Worm (Caenorhabditis elegans) whole organism, L2 larva: ENCODE results near the gene unc-132.

Source experiments
- C34F6.9 ChIP-seq: fragments of 150-350 bp; optimal IDR thresholded peaks from 2 replicates; lab custom pipeline; 2014; ENCODE audit warnings: missing biosample characterization, missing genetic modification characterization
- F13H6.1 ChIP-seq: sonication (generic microtip); optimal IDR thresholded peaks from 2 replicates; lab custom pipeline; 2016; ENCODE audit warnings: missing genetic modification characterization, missing compliant biosample characterization
- R02D3.7 ChIP-seq: fragments of 150-350 bp; optimal IDR thresholded peaks from 2 replicates; lab custom pipeline; 2014; ENCODE audit warnings: missing biosample characterization, missing genetic modification characterization
- Y55F3AM.14 ChIP-seq: fragments of 200-800 bp; sonication (Bioruptor generic); optimal IDR thresholded peaks from 2 replicates; lab custom pipeline; 2018; ENCODE audit warnings: mild to moderate bottlenecking, missing genetic modification characterization, missing compliant biosample characterization
- ZK546.5 ChIP-seq: sonication (generic microtip); optimal IDR thresholded peaks from 2 replicates; lab custom pipeline; 2017; ENCODE audit warnings: missing biosample characterization, missing genetic modification characterization
- alr-1 ChIP-seq: fragments of 150-350 bp; optimal IDR thresholded peaks from 2 replicates; lab custom pipeline; 2014; ENCODE audit warnings: missing biosample characterization, missing genetic modification characterization
- aly-2 ChIP-seq: fragments of 150-350 bp; optimal IDR thresholded peaks from 2 replicates; lab custom pipeline; 2014; ENCODE audit warnings: missing biosample characterization, missing genetic modification characterization
- ama-1 ChIP-seq: fragments of 150-350 bp; optimal IDR thresholded peaks from 2 replicates; lab custom pipeline; 2018; ENCODE audit warnings: inconsistent platforms
- blmp-1 ChIP-seq: sonication (generic microtip); optimal IDR thresholded peaks from 2 replicates; lab custom pipeline; 2017; ENCODE audit warnings: missing genetic modification characterization, mild to moderate bottlenecking, missing compliant biosample characterization, antibody characterized with exemption, moderate library complexity; ENCODE audit not compliant: insufficient read depth
- ceh-16 ChIP-seq: fragments of 150-350 bp; optimal IDR thresholded peaks from 2 replicates; lab custom pipeline; 2014; ENCODE audit warnings: missing biosample characterization, missing genetic modification characterization
- ceh-82 ChIP-seq: fragments of 150-350 bp; optimal IDR thresholded peaks from 2 replicates; lab custom pipeline; 2014; ENCODE audit warnings: missing biosample characterization, missing genetic modification characterization
- crh-2 ChIP-seq: sonication (generic microtip); optimal IDR thresholded peaks from 2 replicates; lab custom pipeline; 2017; ENCODE audit warnings: missing biosample characterization, missing genetic modification characterization
- dmd-4 ChIP-seq: sonication (generic microtip); optimal IDR thresholded peaks from 2 replicates; lab custom pipeline; 2017; ENCODE audit warnings: missing biosample characterization, missing genetic modification characterization
- egl-27 ChIP-seq: sonication (generic microtip); optimal IDR thresholded peaks from 3 replicates; lab custom pipeline; 2017; ENCODE audit warnings: missing biosample characterization, missing genetic modification reagents, missing genetic modification characterization
- elt-1 ChIP-seq: fragments of 150-350 bp; optimal IDR thresholded peaks from 2 replicates; lab custom pipeline; 2014; ENCODE audit warnings: missing biosample characterization, missing genetic modification characterization
- elt-3 ChIP-seq: sonication (generic microtip); optimal IDR thresholded peaks from 2 replicates; lab custom pipeline; 2017; ENCODE audit warnings: missing biosample characterization, missing genetic modification characterization
- fos-1 ChIP-seq: fragments of 150-350 bp; optimal IDR thresholded peaks from 2 replicates; lab custom pipeline; 2014; ENCODE audit warnings: missing biosample characterization, missing genetic modification characterization
- gmeb-1 ChIP-seq: fragments of 150-350 bp; optimal IDR thresholded peaks from 2 replicates; lab custom pipeline; 2014; ENCODE audit warnings: missing biosample characterization, missing genetic modification characterization
- lin-11 ChIP-seq: fragments of 150-350 bp; sonication (generic microtip); optimal IDR thresholded peaks from 2 replicates; lab custom pipeline; 2014; ENCODE audit warnings: missing biosample characterization, missing genetic modification characterization, inconsistent platforms, mixed read lengths
- lin-13 ChIP-seq: fragments of 150-350 bp; optimal IDR thresholded peaks from 2 replicates; lab custom pipeline; 2014; ENCODE audit warnings: missing biosample characterization, missing genetic modification reagents, missing genetic modification characterization
- lin-39 ChIP-seq: fragments of 150-350 bp; optimal IDR thresholded peaks from 2 replicates; lab custom pipeline; 2014; ENCODE audit warnings: missing biosample characterization, missing genetic modification reagents, missing genetic modification characterization
- lsy-2 ChIP-seq, 2 experiments: fragments of 150-350 bp in 1 of 2; sonication (generic microtip) in 1 of 2; optimal IDR thresholded peaks; 2 replicates each; lab custom pipeline; 2014 to 2017; ENCODE audit warnings: missing biosample characterization in 2 of 2, missing genetic modification characterization in 2 of 2
- mab-5 ChIP-seq: fragments of 150-350 bp; optimal IDR thresholded peaks from 2 replicates; lab custom pipeline; 2014; ENCODE audit warnings: missing biosample characterization, missing genetic modification characterization
- mbf-1 ChIP-seq: sonication (generic microtip); optimal IDR thresholded peaks from 2 replicates; lab custom pipeline; 2017; ENCODE audit warnings: missing biosample characterization, missing genetic modification characterization
- mdl-1 ChIP-seq, 2 experiments: fragments of 150-350 bp in 1 of 2; sonication (generic microtip) in 1 of 2; optimal IDR thresholded peaks; 2 replicates each; lab custom pipeline; 2017; ENCODE audit warnings: missing biosample characterization in 2 of 2, missing genetic modification characterization in 2 of 2
- nhr-11 ChIP-seq: fragments of 150-350 bp; optimal IDR thresholded peaks from 2 replicates; lab custom pipeline; 2014; ENCODE audit warnings: missing biosample characterization, missing genetic modification characterization
- nhr-12 ChIP-seq: fragments of 150-350 bp; optimal IDR thresholded peaks from 2 replicates; lab custom pipeline; 2014; ENCODE audit warnings: missing biosample characterization, missing genetic modification characterization
- nhr-129 ChIP-seq: fragments of 150-350 bp; optimal IDR thresholded peaks from 2 replicates; lab custom pipeline; 2014; ENCODE audit warnings: missing biosample characterization, missing genetic modification characterization
- nhr-21 ChIP-seq: fragments of 150-350 bp; optimal IDR thresholded peaks from 2 replicates; lab custom pipeline; 2014; ENCODE audit warnings: missing biosample characterization, missing genetic modification characterization
- nhr-23 ChIP-seq: fragments of 150-350 bp; optimal IDR thresholded peaks from 2 replicates; lab custom pipeline; 2014; ENCODE audit warnings: missing biosample characterization, missing genetic modification reagents, missing genetic modification characterization
- nhr-25 ChIP-seq: fragments of 150-350 bp; sonication (generic microtip); optimal IDR thresholded peaks from 3 replicates; lab custom pipeline; 2014; ENCODE audit warnings: missing biosample characterization, missing genetic modification characterization
- nhr-6 ChIP-seq: fragments of 150-350 bp; optimal IDR thresholded peaks from 2 replicates; lab custom pipeline; 2014; ENCODE audit warnings: missing biosample characterization, missing genetic modification characterization
- nhr-77 ChIP-seq: fragments of 150-350 bp; optimal IDR thresholded peaks from 2 replicates; lab custom pipeline; 2014; ENCODE audit warnings: missing biosample characterization, missing genetic modification characterization
- peb-1 ChIP-seq: fragments of 150-350 bp; optimal IDR thresholded peaks from 2 replicates; lab custom pipeline; 2014; ENCODE audit warnings: missing biosample characterization, missing genetic modification characterization
- sem-4 ChIP-seq: fragments of 150-350 bp; optimal IDR thresholded peaks from 2 replicates; lab custom pipeline; 2014; ENCODE audit warnings: missing biosample characterization, missing genetic modification reagents, missing genetic modification characterization
- skn-1 ChIP-seq: sonication (generic microtip); optimal IDR thresholded peaks from 2 replicates; lab custom pipeline; 2017; ENCODE audit warnings: missing biosample characterization, missing genetic modification characterization
- sma-3 ChIP-seq: sonication (generic microtip); optimal IDR thresholded peaks from 2 replicates; lab custom pipeline; 2016; ENCODE audit warnings: missing genetic modification reagents, missing genetic modification characterization, missing compliant biosample characterization
- sma-9 ChIP-seq, 2 experiments: fragments of 150-350 bp in 1 of 2; sonication (generic microtip) in 1 of 2; optimal IDR thresholded peaks; 2 replicates each; lab custom pipeline; 2014 to 2016; ENCODE audit warnings: missing genetic modification characterization in 2 of 2, mild to moderate bottlenecking in 1 of 2, missing biosample characterization in 1 of 2, missing compliant biosample characterization in 1 of 2, missing genetic modification reagents in 1 of 2, moderate library complexity in 1 of 2
- snpc-4 ChIP-seq: fragments of 150-350 bp; optimal IDR thresholded peaks from 2 replicates; lab custom pipeline; 2014; ENCODE audit warnings: missing biosample characterization, missing genetic modification characterization
- unc-39 ChIP-seq: fragments of 150-350 bp; optimal IDR thresholded peaks from 2 replicates; lab custom pipeline; 2014; ENCODE audit warnings: missing biosample characterization, missing genetic modification characterization
- unc-55 ChIP-seq: fragments of 150-350 bp; sonication (generic microtip); optimal IDR thresholded peaks from 3 replicates; lab custom pipeline; 2014; ENCODE audit warnings: missing biosample characterization, missing genetic modification reagents, missing genetic modification characterization
- unc-62 ChIP-seq: fragments of 150-350 bp; optimal IDR thresholded peaks from 2 replicates; lab custom pipeline; 2014; ENCODE audit warnings: missing biosample characterization, missing genetic modification reagents, missing genetic modification characterization
- zag-1 ChIP-seq: fragments of 150-350 bp; optimal IDR thresholded peaks from 2 replicates; lab custom pipeline; 2014; ENCODE audit warnings: missing biosample characterization, missing genetic modification characterization
- ztf-1 ChIP-seq: fragments of 200-800 bp; sonication (Bioruptor generic); conservative IDR thresholded peaks from 2 replicates; pipeline ENCODE4 v1.3.6; 2022; ENCODE audit warnings: missing genetic modification characterization, missing compliant biosample characterization
- ztf-11 ChIP-seq: sonication (generic microtip); optimal IDR thresholded peaks from 2 replicates; lab custom pipeline; 2017; ENCODE audit warnings: missing biosample characterization, missing genetic modification characterization
- ztf-4 ChIP-seq: fragments of 150-350 bp; optimal IDR thresholded peaks from 2 replicates; lab custom pipeline; 2014; ENCODE audit warnings: missing biosample characterization, missing genetic modification characterization

The unc-132 gene

DNA sequence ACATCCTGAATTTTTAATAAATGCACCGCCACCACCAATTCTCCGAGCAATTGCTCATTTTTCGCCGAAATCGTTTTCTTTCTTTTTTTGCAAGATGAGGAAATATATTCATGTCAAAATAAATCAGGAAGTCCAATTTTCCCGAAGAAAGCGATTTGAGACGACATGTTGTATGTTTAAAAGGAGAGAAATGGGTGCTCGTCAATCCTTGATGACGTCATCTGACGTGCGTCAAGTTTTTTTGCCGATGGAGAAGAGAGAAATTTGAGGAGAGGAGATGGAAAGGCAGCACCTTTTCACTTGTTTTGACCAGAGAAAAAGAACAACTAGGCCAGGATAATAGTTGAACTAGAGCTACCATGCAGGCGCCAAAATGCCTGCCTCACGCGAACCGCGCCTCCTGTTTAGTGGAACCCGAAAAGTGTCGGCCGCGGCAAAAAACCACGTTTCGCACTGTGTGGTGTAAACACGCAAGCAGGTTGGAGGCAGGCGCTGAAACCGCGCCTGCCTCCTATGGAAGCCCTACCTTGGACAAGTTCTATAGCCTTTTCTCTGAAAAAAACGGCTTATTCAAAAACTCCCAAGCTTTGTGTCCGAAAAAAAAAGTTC is 29.5 kb downstream of the unc-132 start:
- TF ChIP-seq F13H6.1 (tag; lab: Kevin White, UChicago) = peak; percentile 64
- peak; percentile 59 for TF ChIP-seq nhr-129 (tag; lab: Kevin White, UChicago)
- no peak for TF ChIP-seq gmeb-1 (tag; lab: Kevin White, UChicago)
- peak; percentile 80 for TF ChIP-seq crh-2 (tag; lab: Kevin White, UChicago)
- no peak for TF ChIP-seq ztf-1 (GFP tag; lab: Robert Waterston, UW)
- no peak for TF ChIP-seq ama-1
- peak; percentile 25 for TF ChIP-seq lin-13 (GFP tag; lab: Kevin White, UChicago)
- TF ChIP-seq mab-5 (tag; lab: Kevin White, UChicago) = peak; percentile 75
- no peak for TF ChIP-seq dmd-4 (tag; lab: Kevin White, UChicago)
- TF ChIP-seq lin-11 (tag; lab: Kevin White, UChicago) = peak; percentile 0
- peak; percentile 54 for TF ChIP-seq zag-1 (tag; lab: Kevin White, UChicago)
- TF ChIP-seq nhr-11 = no peak
- peak in 1 of 2 experiments; percentile 65 for TF ChIP-seq lsy-2 (tag; optimal IDR thresholded peaks at IDR 0.05; lab: Kevin White, UChicago)
- TF ChIP-seq unc-62 (GFP tag; lab: Kevin White, UChicago) = peak; percentile 36
- no peak for TF ChIP-seq blmp-1 (tag; lab: Kevin White, UChicago)
- TF ChIP-seq unc-55 (GFP tag; lab: Kevin White, UChicago) = peak; percentile 61
- TF ChIP-seq sma-9 (GFP tag; optimal IDR thresholded peaks at IDR 0.05; lab: Kevin White, UChicago) = peak; percentile 70
- TF ChIP-seq sma-9 (tag; optimal IDR thresholded peaks at IDR 0.05; lab: Kevin White, UChicago) = no peak
- TF ChIP-seq nhr-6 (tag; lab: Kevin White, UChicago) = peak; percentile 49
- no peak for TF ChIP-seq nhr-77 (tag; lab: Kevin White, UChicago)
- no peak for TF ChIP-seq nhr-12 (tag; lab: Kevin White, UChicago)
- TF ChIP-seq ceh-16 = no peak
- peak; percentile 64 for TF ChIP-seq egl-27 (tag; lab: Kevin White, UChicago)
- peak; percentile 62 for TF ChIP-seq C34F6.9 (tag; lab: Kevin White, UChicago)
- TF ChIP-seq R02D3.7 = no peak
- no peak for TF ChIP-seq snpc-4
- peak in 1 of 2 experiments; percentile 54 for TF ChIP-seq mdl-1 (tag; optimal IDR thresholded peaks at IDR 0.05; lab: Kevin White, UChicago)
- TF ChIP-seq sem-4 = no peak

DNA sequence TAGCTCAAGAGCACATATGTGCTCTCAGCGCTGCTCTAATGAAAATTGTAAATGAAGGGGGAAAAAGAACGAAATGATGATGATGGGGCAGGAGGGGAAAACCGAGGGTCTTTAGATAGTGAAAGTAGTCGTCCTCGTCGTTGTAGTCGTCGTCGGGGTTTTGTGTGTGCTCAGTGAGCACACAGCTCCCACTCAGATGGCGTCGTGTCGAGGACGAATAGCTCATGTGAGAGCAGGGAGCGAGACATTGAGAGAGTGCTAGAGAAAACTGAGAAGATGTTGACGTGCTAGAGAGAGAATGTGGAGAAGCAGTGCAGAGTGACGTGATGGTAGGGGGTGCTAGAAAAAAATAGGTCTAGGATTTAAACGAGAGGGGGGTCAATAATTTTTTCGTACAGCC is 30.8 kb downstream of the unc-132 start:
- TF ChIP-seq lin-11 (tag; lab: Kevin White, UChicago) (peak; percentile 38), crh-2 (tag; lab: Kevin White, UChicago) (peak; percentile 39), mdl-1 (tag; optimal IDR thresholded peaks at IDR 0.05; lab: Kevin White, UChicago) (peak; percentile 29 to 44), nhr-6 (tag; lab: Kevin White, UChicago) (peak; percentile 44), snpc-4 (no peak), R02D3.7 (no peak), ama-1 (peak; percentile 37), egl-27 (tag; lab: Kevin White, UChicago) (peak; percentile 32), sma-3 (GFP tag; lab: Kevin White, UChicago) (no peak), blmp-1 (tag; lab: Kevin White, UChicago) (no peak), lin-13 (GFP tag; lab: Kevin White, UChicago) (peak; percentile 31), nhr-129 (tag; lab: Kevin White, UChicago) (peak; percentile 69), mab-5 (tag; lab: Kevin White, UChicago) (no peak), ceh-82 (tag; lab: Kevin White, UChicago) (no peak), nhr-11 (no peak), Y55F3AM.14 (GFP tag; lab: Kevin White, UChicago) (no peak), ztf-11 (tag; lab: Kevin White, UChicago) (no peak), dmd-4 (tag; lab: Kevin White, UChicago) (no peak), skn-1 (tag; lab: Kevin White, UChicago) (no peak), nhr-12 (tag; lab: Kevin White, UChicago) (no peak), nhr-77 (tag; lab: Kevin White, UChicago) (no peak), C34F6.9 (tag; lab: Kevin White, UChicago) (peak; percentile 69), gmeb-1 (tag; lab: Kevin White, UChicago) (no peak), ztf-1 (GFP tag; lab: Robert Waterston, UW) (no peak), unc-39 (tag; lab: Kevin White, UChicago) (no peak), aly-2 (no peak), nhr-23 (no peak), nhr-21 (tag; lab: Kevin White, UChicago) (peak; percentile 10), sma-9 (GFP tag; optimal IDR thresholded peaks at IDR 0.05; lab: Kevin White, UChicago) (peak; percentile 30), sma-9 (tag; optimal IDR thresholded peaks at IDR 0.05; lab: Kevin White, UChicago) (no peak), ceh-16 (no peak), peb-1 (tag; lab: Kevin White, UChicago) (no peak), mbf-1 (tag; lab: Kevin White, UChicago) (no peak), elt-3 (no peak), ztf-4 (tag; lab: Kevin White, UChicago) (no peak), ZK546.5 (tag; lab: Kevin White, UChicago) (no peak), elt-1 (no peak), fos-1 (tag; lab: Kevin White, UChicago) (peak; percentile 2), lin-39 (tag; lab: Kevin White, UChicago) (no peak), lsy-2 (tag; optimal IDR thresholded peaks at IDR 0.05; lab: Kevin White, UChicago) (peak in 1 of 2 experiments; percentile 72), unc-62 (GFP tag; lab: Kevin White, UChicago) (no peak), zag-1 (tag; lab: Kevin White, UChicago) (peak; percentile 61), alr-1 (tag; lab: Kevin White, UChicago) (no peak), F13H6.1 (tag; lab: Kevin White, UChicago) (peak; percentile 43), nhr-25 (tag; lab: Kevin White, UChicago) (no peak), sem-4 (peak; percentile 3)
